Worm (Caenorhabditis elegans) whole organism, young adult: ENCODE measurements around the gene Y53G8AL.3.

Experiments used
- B0035.1 ChIP-seq: sonication (generic microtip); optimal IDR thresholded peaks from 2 replicates; lab custom pipeline; 2016; ENCODE audit warnings: missing genetic modification characterization, mild to moderate bottlenecking, missing compliant biosample characterization, missing genotype, missing genetic modification reagents
- F49E8.2 ChIP-seq: sonication (generic microtip); optimal IDR thresholded peaks from 3 replicates; lab custom pipeline; 2017; ENCODE audit warnings: missing genetic modification characterization, mild to moderate bottlenecking, missing compliant biosample characterization, antibody characterized with exemption, moderate library complexity; ENCODE audit not compliant: insufficient read depth
- F55B11.4 ChIP-seq: sonication (generic microtip); optimal IDR thresholded peaks from 2 replicates; lab custom pipeline; 2016; ENCODE audit warnings: missing compliant biosample characterization, missing genetic modification characterization, borderline replicate concordance; ENCODE audit not compliant: insufficient read depth
- Y67H2A.10 ChIP-seq: fragments of 200-800 bp; sonication (Bioruptor generic); conservative IDR thresholded peaks from 2 replicates; pipeline ENCODE4 v1.3.6; 2022; ENCODE audit warnings: missing genetic modification reagents, missing genetic modification characterization, missing compliant biosample characterization
- Y95B8A.8 ChIP-seq: fragments of 200-800 bp; sonication (Bioruptor generic); IDR thresholded peaks from 2 replicates; pipeline ENCODE4 v1.3.6; 2022; ENCODE audit warnings: missing genetic modification reagents, missing genetic modification characterization, missing compliant biosample characterization
- cebp-1 ChIP-seq, 2 experiments: fragments of 200-800 bp in 1 of 2; sonication (Bioruptor generic) in 1 of 2; sonication (generic microtip) in 1 of 2; IDR thresholded peaks in 1 of 2; optimal IDR thresholded peaks in 1 of 2; 2 replicates each; pipeline versions ENCODE4 v1.3.6 to Lab custom; 2017 to 2022; ENCODE audit warnings: missing compliant biosample characterization in 2 of 2, missing genetic modification characterization in 2 of 2, mild to moderate bottlenecking in 1 of 2, missing genetic modification reagents in 1 of 2, moderate library complexity in 1 of 2
- cebp-2 ChIP-seq: fragments of 200-800 bp; sonication (Bioruptor generic); IDR thresholded peaks from 2 replicates; pipeline ENCODE4 v1.3.6; 2022; ENCODE audit warnings: missing genetic modification characterization, missing compliant biosample characterization
- ceh-91 ChIP-seq: fragments of 200-800 bp; sonication (Bioruptor generic); IDR thresholded peaks from 2 replicates; pipeline ENCODE4 v1.3.6; 2022; ENCODE audit warnings: missing genetic modification reagents, missing genetic modification characterization, missing compliant biosample characterization
- gei-17 ChIP-seq: fragments of 200-800 bp; sonication (Bioruptor generic); optimal IDR thresholded peaks from 2 replicates; lab custom pipeline; 2018; ENCODE audit warnings: mild to moderate bottlenecking, missing genetic modification characterization, missing compliant biosample characterization
- lag-1 ChIP-seq: fragments of 200-800 bp; sonication (Bioruptor generic); IDR thresholded peaks from 2 replicates; pipeline ENCODE4 v1.3.6; 2022; ENCODE audit warnings: missing genetic modification reagents, missing genetic modification characterization, missing compliant biosample characterization
- madf-10 ChIP-seq: sonication (generic microtip); optimal IDR thresholded peaks from 2 replicates; lab custom pipeline; 2016; ENCODE audit warnings: mild to moderate bottlenecking, missing genetic modification characterization, missing compliant biosample characterization
- nfya-1 ChIP-seq: sonication (generic microtip); optimal IDR thresholded peaks from 2 replicates; lab custom pipeline; 2017; ENCODE audit warnings: antibody characterized with exemption, missing compliant biosample characterization, missing genetic modification characterization, borderline replicate concordance; ENCODE audit not compliant: insufficient read depth
- pha-4 ChIP-seq: fragments of 150-350 bp; sonication (generic microtip); optimal IDR thresholded peaks from 2 replicates; lab custom pipeline; 2014; ENCODE audit warnings: missing biosample characterization, missing genetic modification reagents, missing genetic modification characterization
- ztf-28 ChIP-seq: fragments of 200-800 bp; sonication (Bioruptor generic); IDR thresholded peaks from 2 replicates; pipeline ENCODE4 v1.3.6; 2022; ENCODE audit warnings: missing genetic modification reagents, missing genetic modification characterization, missing compliant biosample characterization

DNA sequence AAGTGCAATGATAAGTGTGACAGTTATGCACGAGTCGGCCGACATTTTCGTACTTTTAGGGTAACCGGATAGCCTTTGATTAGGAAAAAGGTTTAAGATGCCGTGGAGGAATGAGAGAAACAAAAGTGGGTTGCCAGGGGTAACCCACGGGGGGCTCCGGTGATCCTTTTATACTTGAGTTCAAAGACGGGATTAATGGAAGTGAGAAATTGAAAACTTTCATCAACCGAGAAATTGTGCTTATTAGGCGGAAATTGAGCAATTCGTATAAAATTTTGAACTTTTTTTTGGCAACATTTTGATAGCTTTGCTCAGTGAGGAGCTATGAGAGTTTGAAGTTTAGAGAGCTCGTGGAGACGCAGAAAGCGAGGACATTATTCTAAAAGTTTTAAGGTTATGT lies 2.6 kb upstream of the Y53G8AL.3 start, which contains the start of gene Y53G8AM.4:
- TF ChIP-seq F49E8.2 (no peak), pha-4 (tag; lab: Kevin White, UChicago) (no peak), gei-17 (GFP tag; lab: Kevin White, UChicago) (no peak), ceh-91 (no peak), cebp-2 (GFP tag; lab: Robert Waterston, UW) (no peak), B0035.1 (no peak), Y95B8A.8 (GFP tag; lab: Robert Waterston, UW) (no peak), F55B11.4 (tag; lab: Kevin White, UChicago) (no peak), Y67H2A.10 (no peak), nfya-1 (tag; lab: Kevin White, UChicago) (no peak), cebp-1 (GFP tag; IDR thresholded peaks at IDR 0.05; lab: Robert Waterston, UW) (no peak), cebp-1 (tag; optimal IDR thresholded peaks at IDR 0.05; lab: Kevin White, UChicago) (no peak), madf-10 (tag; lab: Kevin White, UChicago) (no peak), lag-1 (GFP tag; lab: Robert Waterston, UW) (no peak), ztf-28 (no peak)
